Worm (Caenorhabditis elegans): ENCODE measurements around the gene W01A11.1.
A peak's percentile ranks its signal among the peaks of the same experiment; 100 is the strongest.

W01A11.1 gene

ce11 chrV:6544999-6545398 is 46.0 kb downstream of the W01A11.1 start:
- TF ChIP-seq nhr-71 (tag; optimal IDR thresholded peaks at IDR 0.05) = peak; percentile 6
- peak; percentile 42 for TF ChIP-seq snu-23 (GFP tag; optimal IDR thresholded peaks at IDR 0.05)
- TF ChIP-seq blmp-1 (tag; optimal IDR thresholded peaks at IDR 0.05) = peak; percentile 37
- peak; percentile 77 for TF ChIP-seq lin-14 (GFP tag; optimal IDR thresholded peaks at IDR 0.05)
- TF ChIP-seq nhr-90 (tag; optimal IDR thresholded peaks at IDR 0.05; ENCODE audit: poor library complexity) = peak; percentile 28
- no peak for TF ChIP-seq C34B4.2 (tag; optimal IDR thresholded peaks at IDR 0.05)
- peak; percentile 40 for TF ChIP-seq mep-1 (tag; optimal IDR thresholded peaks at IDR 0.05)
- peak; percentile 41 for TF ChIP-seq nhr-20 (tag; optimal IDR thresholded peaks at IDR 0.05)
- no peak for TF ChIP-seq ets-5 (GFP tag; IDR thresholded peaks at IDR 0.05)

- TF ChIP-seq C04F5.9 (tag; optimal IDR thresholded peaks at IDR 0.05) = no peak
- peak in 1 of 2 experiments; percentile 12 for TF ChIP-seq lin-35 (GFP tag; optimal IDR thresholded peaks at IDR 0.05)
- TF ChIP-seq efl-1 (optimal IDR thresholded peaks at IDR 0.05) = no peak
- peak in 1 of 2 experiments; percentile 35 for TF ChIP-seq efl-1 (GFP tag; optimal IDR thresholded peaks at IDR 0.05 in 1 of 2)
- no peak for TF ChIP-seq fos-1 (tag; optimal IDR thresholded peaks at IDR 0.05)
Measured at ce11 chrV:6546450-6547171, 47.6 kb downstream of the W01A11.1 start, which contains the start of gene dre-1. TSS of gene dre-1 (minus strand) at chrV:6546500.

ce11 chrV:6548309-6548708 is 49.3 kb downstream of the W01A11.1 start:
- TF ChIP-seq efl-1 (optimal IDR thresholded peaks at IDR 0.05) = no peak
- peak in 1 of 2 experiments; percentile 21 for TF ChIP-seq efl-1 (GFP tag; optimal IDR thresholded peaks at IDR 0.05 in 1 of 2)
- TF ChIP-seq ztf-11 (tag; optimal IDR thresholded peaks at IDR 0.05) = no peak

ce11 chrV:6549148-6549547 is 50.1 kb downstream of the W01A11.1 start, which contains the start of gene K04A8.20:
TSS of gene K04A8.20 (plus strand) at chrV:6549448.
- TF ChIP-seq pag-3 (tag; optimal IDR thresholded peaks at IDR 0.05; ENCODE audit: borderline replicate concordance, insufficient read depth) (no peak), efl-1 (optimal IDR thresholded peaks at IDR 0.05) (no peak), efl-1 (GFP tag; optimal IDR thresholded peaks at IDR 0.05 in 1 of 2) (peak in 1 of 2 experiments; percentile 83), efl-3 (GFP tag; optimal IDR thresholded peaks at IDR 0.05) (no peak)

ce11 chrV:6549871-6550270 is 50.8 kb downstream of the W01A11.1 start, which contains the start of gene lipl-4:
TSS of gene lipl-4 (plus strand) at chrV:6550171.
- TF ChIP-seq lin-15B (tag; optimal IDR thresholded peaks at IDR 0.05) (no peak), lin-14 (GFP tag; optimal IDR thresholded peaks at IDR 0.05) (no peak), ceh-90 (tag; optimal IDR thresholded peaks at IDR 0.05) (no peak), sox-4 (tag; optimal IDR thresholded peaks at IDR 0.05) (no peak), nhr-90 (tag; optimal IDR thresholded peaks at IDR 0.05; ENCODE audit: poor library complexity) (no peak), nhr-84 (tag; optimal IDR thresholded peaks at IDR 0.05) (no peak), fkh-10 (GFP tag; optimal IDR thresholded peaks at IDR 0.05) (no peak), C04F5.9 (tag; optimal IDR thresholded peaks at IDR 0.05) (no peak), isw-1 (GFP tag; IDR thresholded peaks at IDR 0.05) (no peak)

- TF ChIP-seq nhr-85 (tag) = no peak
- TF ChIP-seq ces-1 (GFP tag; optimal IDR thresholded peaks at IDR 0.05) = no peak
- TF ChIP-seq pqm-1 (tag; optimal IDR thresholded peaks at IDR 0.05) = no peak
- TF ChIP-seq nhr-84 (tag; optimal IDR thresholded peaks at IDR 0.05) = no peak
- TF ChIP-seq F16B12.6 (tag; optimal IDR thresholded peaks at IDR 0.05) = no peak
- TF ChIP-seq lin-15B (tag; optimal IDR thresholded peaks at IDR 0.05) = no peak
- TF ChIP-seq mab-9 (GFP tag; IDR thresholded peaks at IDR 0.05) = no peak
- no peak for TF ChIP-seq C34B4.2 (tag; optimal IDR thresholded peaks at IDR 0.05)
- TF ChIP-seq lin-14 (GFP tag; optimal IDR thresholded peaks at IDR 0.05) = peak; percentile 17
- TF ChIP-seq unc-62 (GFP tag; optimal IDR thresholded peaks at IDR 0.05) = no peak
- no peak for TF ChIP-seq lir-3 (tag; optimal IDR thresholded peaks at IDR 0.05; ENCODE audit: poor library complexity)
- TF ChIP-seq elt-3 (tag; optimal IDR thresholded peaks at IDR 0.05) = peak in 1 of 6 experiments; percentile 10
- no peak for TF ChIP-seq sup-37 (GFP tag; optimal IDR thresholded peaks at IDR 0.05)
- no peak for TF ChIP-seq ztf-11 (tag; optimal IDR thresholded peaks at IDR 0.05)
- no peak for TF ChIP-seq ztf-4 (tag; optimal IDR thresholded peaks at IDR 0.05)
- no peak for TF ChIP-seq vab-15 (tag; optimal IDR thresholded peaks at IDR 0.05)
- TF ChIP-seq jun-1 (tag; optimal IDR thresholded peaks at IDR 0.05) = no peak
- TF ChIP-seq mef-2 (tag; optimal IDR thresholded peaks at IDR 0.05) = no peak
- TF ChIP-seq lin-35 (GFP tag; optimal IDR thresholded peaks at IDR 0.05) = peak; percentile 21 to 48
- no peak for TF ChIP-seq pag-3 (tag; optimal IDR thresholded peaks at IDR 0.05; ENCODE audit: borderline replicate concordance, insufficient read depth)
- peak in 1 of 2 experiments; percentile 42 for TF ChIP-seq mdl-1 (tag; optimal IDR thresholded peaks at IDR 0.05)
- TF ChIP-seq dsc-1 (tag; optimal IDR thresholded peaks at IDR 0.05) = peak; percentile 3
Measured at ce11 chrV:6551707-6552390, 52.8 kb downstream of the W01A11.1 start, which contains the start of gene twk-10. TSS of gene twk-10 (plus strand) at chrV:6552340.
